Fruit fly (Drosophila melanogaster) whole organism, embryonic: ENCODE results near the gene CG42366.
A peak's percentile ranks its signal among the peaks of the same experiment; 100 is the strongest.

Experiments
- Abd-B ChIP-seq: fragments of 200-800 bp; sonication (Bioruptor generic); optimal IDR thresholded peaks from 2 replicates; lab custom pipeline; 2018; ENCODE audit warnings: missing biosample characterization, mild to moderate bottlenecking, missing genetic modification characterization, moderate library complexity
- Atf-2 ChIP-seq: fragments of 200-800 bp; sonication (Bioruptor generic); optimal IDR thresholded peaks from 2 replicates; lab custom pipeline; 2016; ENCODE audit warnings: missing biosample characterization, missing genetic modification characterization
- CG11398 ChIP-seq: fragments of 200-800 bp; sonication (Bioruptor generic); optimal IDR thresholded peaks from 2 replicates; lab custom pipeline; 2016; ENCODE audit warnings: missing biosample characterization, missing genetic modification characterization
- CG11456 ChIP-seq: fragments of 200-800 bp; sonication (Bioruptor generic); IDR thresholded peaks from 3 replicates; pipeline ENCODE4 v1.3.6; 2022; ENCODE audit warnings: missing biosample characterization, missing genetic modification characterization
- CG11560 ChIP-seq: fragments of 200-800 bp; sonication (Bioruptor generic); IDR thresholded peaks from 3 replicates; pipeline ENCODE4 v1.3.6; 2022; ENCODE audit warnings: missing biosample characterization, missing genetic modification characterization
- CG12236 ChIP-seq: fragments of 200-800 bp; sonication (Bioruptor generic); optimal IDR thresholded peaks from 2 replicates; lab custom pipeline; 2016; ENCODE audit warnings: missing biosample characterization, missing genetic modification characterization
- CG12744 ChIP-seq: fragments of 200-800 bp; sonication (Bioruptor generic); optimal IDR thresholded peaks from 2 replicates; lab custom pipeline; 2016; ENCODE audit warnings: missing biosample characterization, missing genetic modification characterization
- CG14860 ChIP-seq: fragments of 200-800 bp; sonication (Bioruptor generic); IDR thresholded peaks from 3 replicates; pipeline ENCODE4 v1.3.6; 2022; ENCODE audit warnings: missing biosample characterization, missing genetic modification characterization; ENCODE audit not compliant: partially characterized antibody
- CG1647 ChIP-seq: fragments of 200-800 bp; sonication (Bioruptor generic); optimal IDR thresholded peaks from 3 replicates; lab custom pipeline; 2016; ENCODE audit warnings: missing biosample characterization, missing genetic modification characterization
- CG17829 ChIP-seq: fragments of 200-800 bp; optimal IDR thresholded peaks from 2 replicates; lab custom pipeline; 2019; ENCODE audit warnings: missing biosample characterization, mild to moderate bottlenecking, missing genetic modification characterization, moderate library complexity
- CG30431 ChIP-seq: fragments of 200-800 bp; sonication (Bioruptor generic); optimal IDR thresholded peaks from 2 replicates; lab custom pipeline; 2017; ENCODE audit warnings: missing biosample characterization, missing genetic modification characterization
- CG3847 ChIP-seq: fragments of 200-800 bp; sonication (Bioruptor generic); IDR thresholded peaks from 2 replicates; pipeline ENCODE4 v1.3.6; 2022; ENCODE audit warnings: missing biosample characterization, missing genetic modification characterization
- CG43689 ChIP-seq: fragments of 200-800 bp; sonication (Bioruptor generic); IDR thresholded peaks from 2 replicates; pipeline ENCODE4 v1.3.6; 2022; ENCODE audit warnings: missing biosample characterization, missing genetic modification characterization
- CG4424 ChIP-seq: fragments of 200-800 bp; sonication (Bioruptor generic); optimal IDR thresholded peaks from 3 replicates; lab custom pipeline; 2016; ENCODE audit warnings: missing biosample characterization, missing genetic modification characterization
- CG5953 ChIP-seq: fragments of 200-800 bp; sonication (Bioruptor generic); IDR thresholded peaks from 2 replicates; pipeline ENCODE4 v1.3.6; 2022; ENCODE audit warnings: missing biosample characterization, missing genetic modification characterization
- CG9609 ChIP-seq: fragments of 200-800 bp; sonication (Bioruptor generic); optimal IDR thresholded peaks from 3 replicates; lab custom pipeline; 2016; ENCODE audit warnings: missing biosample characterization, missing genetic modification characterization
- D ChIP-seq, 2 experiments: fragments of 200-800 bp in 1 of 2; fragments of >200 bp in 1 of 2; sonication (Bioruptor generic) in 1 of 2; optimal IDR thresholded peaks; 2 replicates in 1 of 2; 3 replicates in 1 of 2; lab custom pipeline; 2017; ENCODE audit warnings: mild to moderate bottlenecking in 1 of 2, missing biosample characterization in 1 of 2, missing genetic modification characterization in 1 of 2, missing genetic modification reagents in 1 of 2
- Dbx ChIP-seq: fragments of 200-800 bp; sonication (Bioruptor generic); IDR thresholded peaks from 3 replicates; pipeline ENCODE4 v1.3.6; 2022; ENCODE audit warnings: missing biosample characterization, missing genetic modification characterization
- E2f1 ChIP-seq: fragments of 200-800 bp; sonication (Bioruptor generic); IDR thresholded peaks from 2 replicates; pipeline ENCODE4 v1.3.6; 2022; ENCODE audit warnings: missing biosample characterization, missing genetic modification characterization
- HLHmδ ChIP-seq: fragments of 200-800 bp; sonication (Bioruptor generic); optimal IDR thresholded peaks from 2 replicates; lab custom pipeline; 2018; ENCODE audit warnings: missing biosample characterization, mild to moderate bottlenecking, missing genetic modification characterization, moderate library complexity
- MESR4 ChIP-seq: fragments of 200-800 bp; sonication (Bioruptor generic); optimal IDR thresholded peaks from 2 replicates; lab custom pipeline; 2018; ENCODE audit warnings: missing biosample characterization, mild to moderate bottlenecking, missing genetic modification characterization, moderate library complexity
- NC2β ChIP-seq: fragments of 200-800 bp; sonication (Bioruptor generic); optimal IDR thresholded peaks from 2 replicates; lab custom pipeline; 2016; ENCODE audit warnings: missing biosample characterization, missing genetic modification characterization
- Ptx1 ChIP-seq: fragments of 200-800 bp; sonication (Bioruptor generic); IDR thresholded peaks from 2 replicates; pipeline ENCODE4 v1.3.6; 2022; ENCODE audit warnings: missing biosample characterization, missing genetic modification characterization
- Side ChIP-seq: fragments of 200-800 bp; sonication (Bioruptor generic); optimal IDR thresholded peaks from 2 replicates; lab custom pipeline; 2016; ENCODE audit warnings: missing biosample characterization, missing genetic modification characterization
- Sox102F ChIP-seq: fragments of 200-800 bp; sonication (Bioruptor generic); optimal IDR thresholded peaks from 2 replicates; lab custom pipeline; 2018; ENCODE audit warnings: missing biosample characterization, mild to moderate bottlenecking, missing genetic modification characterization, moderate library complexity
- Sry-β ChIP-seq: fragments of 200-800 bp; sonication (Bioruptor generic); optimal IDR thresholded peaks from 2 replicates; lab custom pipeline; 2018; ENCODE audit warnings: missing biosample characterization, mild to moderate bottlenecking, missing genetic modification characterization, moderate library complexity
- ab ChIP-seq: fragments of 200-800 bp; sonication (Bioruptor generic); optimal IDR thresholded peaks from 2 replicates; lab custom pipeline; 2016; ENCODE audit warnings: missing biosample characterization, missing genetic modification characterization
- bigmax ChIP-seq: fragments of 200-800 bp; sonication (Bioruptor generic); optimal IDR thresholded peaks from 2 replicates; lab custom pipeline; 2018; ENCODE audit warnings: missing biosample characterization, mild to moderate bottlenecking, missing genetic modification characterization
- dimm ChIP-seq: fragments of 200-800 bp; sonication (Bioruptor generic); IDR thresholded peaks from 2 replicates; pipeline ENCODE4 v1.3.6; 2022; ENCODE audit warnings: missing biosample characterization, missing genetic modification characterization
- fd96Cb ChIP-seq: fragments of 200-800 bp; sonication (Bioruptor generic); optimal IDR thresholded peaks from 2 replicates; lab custom pipeline; 2018; ENCODE audit warnings: missing biosample characterization, mild to moderate bottlenecking, missing genetic modification characterization, moderate library complexity
- fu2 ChIP-seq: fragments of 200-800 bp; sonication (Bioruptor generic); optimal IDR thresholded peaks from 2 replicates; lab custom pipeline; 2016; ENCODE audit warnings: missing biosample characterization, missing genetic modification characterization
- gsb-n ChIP-seq: fragments of 200-800 bp; sonication (Bioruptor generic); optimal IDR thresholded peaks from 3 replicates; lab custom pipeline; 2018; ENCODE audit warnings: missing biosample characterization, mild to moderate bottlenecking, missing genetic modification characterization
- insv ChIP-seq, 2 experiments: fragments of 200-800 bp; sonication (Bioruptor generic); optimal IDR thresholded peaks; 3 replicates each; lab custom pipeline; 2016 to 2018; ENCODE audit warnings: missing biosample characterization in 2 of 2, missing genetic modification characterization in 2 of 2
- kah ChIP-seq: fragments of 200-800 bp; sonication (Bioruptor generic); optimal IDR thresholded peaks from 2 replicates; lab custom pipeline; 2018; ENCODE audit warnings: missing biosample characterization, mild to moderate bottlenecking, missing genetic modification characterization
- kni ChIP-seq: fragments of 200-800 bp; sonication (Bioruptor generic); optimal IDR thresholded peaks from 3 replicates; lab custom pipeline; 2017; ENCODE audit warnings: mild to moderate bottlenecking, missing biosample characterization, missing genetic modification reagents, missing genetic modification characterization
- onecut ChIP-seq: fragments of 200-800 bp; sonication (Bioruptor generic); IDR thresholded peaks from 2 replicates; pipeline ENCODE4 v1.3.6; 2022; ENCODE audit warnings: missing biosample characterization, missing genetic modification characterization
- otp ChIP-seq: fragments of 200-800 bp; sonication (Bioruptor generic); IDR thresholded peaks from 3 replicates; pipeline ENCODE4, ENCODE4 v1.3.6; 2022; ENCODE audit warnings: missing biosample characterization, missing genetic modification characterization
- peb ChIP-seq: fragments of 200-800 bp; sonication (Bioruptor generic); IDR thresholded peaks from 2 replicates; pipeline ENCODE4 v1.3.6; 2022; ENCODE audit warnings: missing biosample characterization, missing genetic modification characterization
- pita ChIP-seq: fragments of 200-800 bp; sonication (Bioruptor generic); optimal IDR thresholded peaks from 2 replicates; lab custom pipeline; 2017; ENCODE audit warnings: missing biosample characterization, mild to moderate bottlenecking, missing genetic modification characterization
- pum ChIP-seq: fragments of 200-800 bp; sonication (Bioruptor generic); optimal IDR thresholded peaks from 2 replicates; lab custom pipeline; 2016; ENCODE audit warnings: missing biosample characterization, missing genetic modification characterization
- rib ChIP-seq: fragments of 200-800 bp; sonication (Bioruptor generic); IDR thresholded peaks from 2 replicates; pipeline ENCODE4 v1.3.6; 2022; ENCODE audit warnings: missing biosample characterization, missing genetic modification characterization
- sens-2 ChIP-seq: fragments of 200-800 bp; sonication (Bioruptor generic); IDR thresholded peaks from 2 replicates; pipeline ENCODE4 v1.3.6; 2022; ENCODE audit warnings: missing biosample characterization, missing genetic modification characterization
- seq ChIP-seq: fragments of 200-800 bp; sonication (Bioruptor generic); IDR thresholded peaks from 2 replicates; pipeline ENCODE4 v1.3.6; 2022; ENCODE audit warnings: missing biosample characterization, missing genetic modification characterization
- sob ChIP-seq: fragments of 200-800 bp; sonication (Bioruptor generic); IDR thresholded peaks from 2 replicates; pipeline ENCODE4 v1.3.6; 2022; ENCODE audit warnings: missing biosample characterization, missing genetic modification characterization
- sr ChIP-seq: fragments of 200-800 bp; sonication (Bioruptor generic); IDR thresholded peaks from 3 replicates; pipeline ENCODE4 v1.3.6; 2022; ENCODE audit warnings: missing biosample characterization, missing genetic modification characterization
- tll ChIP-seq, 2 experiments: fragments of 200-800 bp in 1 of 2; fragments of >200 bp in 1 of 2; sonication (Bioruptor generic) in 1 of 2; optimal IDR thresholded peaks; 2 replicates each; lab custom pipeline; 2017 to 2019; ENCODE audit warnings: missing biosample characterization in 2 of 2, missing genetic modification characterization in 2 of 2, mild to moderate bottlenecking in 1 of 2, moderate library complexity in 1 of 2
- trh ChIP-seq: fragments of 200-800 bp; sonication (Bioruptor generic); optimal IDR thresholded peaks from 2 replicates; lab custom pipeline; 2016; ENCODE audit warnings: missing biosample characterization, missing genetic modification characterization
- vnd ChIP-seq: fragments of 200-800 bp; sonication (Bioruptor generic); IDR thresholded peaks from 3 replicates; pipeline ENCODE4 v1.3.6; 2022; ENCODE audit warnings: missing biosample characterization, missing genetic modification characterization; ENCODE audit not compliant: partially characterized antibody
- wor ChIP-seq: fragments of 200-800 bp; sonication (Bioruptor generic); IDR thresholded peaks from 2 replicates; pipeline ENCODE4 v1.3.6; 2022; ENCODE audit warnings: missing biosample characterization, missing genetic modification characterization

CG42366 gene

dm6 chr2L:9966983-9967737 is 42.2 kb downstream of the CG42366 start, which contains the start of the genes Dref and RpL13 (continued):
- peak; percentile 93 for TF ChIP-seq onecut
- peak; percentile 83 for TF ChIP-seq bigmax (GFP tag; lab: Kevin White, UChicago)
- TF ChIP-seq CG30431 (GFP tag; lab: Kevin White, UChicago), result peak; percentile 49
- peak; percentile 63 for TF ChIP-seq CG43689 (GFP tag; lab: Robert Waterston, UW)
- peak; percentile 80 for TF ChIP-seq Atf-2 (GFP tag; lab: Kevin White, UChicago)
- peak; percentile 86 for TF ChIP-seq CG17829 (tag; lab: Kevin White, UChicago)
- TF ChIP-seq MESR4 (GFP tag; lab: Kevin White, UChicago), result peak; percentile 98
- peak; percentile 81 for TF ChIP-seq vnd (GFP tag; lab: Robert Waterston, UW)
- 0 out of 3 replicates have a peak, but pooled peaks have one; percentile 11 for TF ChIP-seq CG11560 (tag; lab: Robert Waterston, UW)
- TF ChIP-seq sob (GFP tag; lab: Robert Waterston, UW), result peak; percentile 83
- peak; percentile 69 for TF ChIP-seq Ptx1 (GFP tag; lab: Robert Waterston, UW)
- peak; percentile 57 for TF ChIP-seq Sry-β
- peak; percentile 27; the same call in 1 of the 2 replicates for TF ChIP-seq rib (GFP tag; lab: Robert Waterston, UW)
- TF ChIP-seq CG12744 (GFP tag; lab: Kevin White, UChicago), result peak; percentile 80
- TF ChIP-seq Sox102F (GFP tag; lab: Kevin White, UChicago), result peak; percentile 68
- TF ChIP-seq CG9609, result peak; percentile 72
- TF ChIP-seq CG14860 (GFP tag; lab: Robert Waterston, UW), result peak; percentile 83
- TF ChIP-seq pita (GFP tag; lab: Kevin White, UChicago), result no peak
- TF ChIP-seq Side (GFP tag; lab: Kevin White, UChicago), result peak; percentile 93
- TF ChIP-seq insv (GFP tag; optimal IDR thresholded peaks at IDR 0.05; lab: Kevin White, UChicago), result peak in 1 of 2 experiments; percentile 79
- peak; percentile 90 for TF ChIP-seq kah (GFP tag; lab: Kevin White, UChicago)
- peak in 1 of 2 experiments; percentile 18 for TF ChIP-seq tll (GFP tag; optimal IDR thresholded peaks at IDR 0.05; lab: Kevin White, UChicago)
- peak; percentile 67 for TF ChIP-seq pum (GFP tag; lab: Kevin White, UChicago)
- peak; percentile 73 for TF ChIP-seq CG5953
- TF ChIP-seq CG11456 (GFP tag; lab: Robert Waterston, UW), result peak; percentile 87
- peak; percentile 50; the same call in 1 of the 2 replicates for TF ChIP-seq peb
- TF ChIP-seq E2f1 (GFP tag; lab: Robert Waterston, UW), result peak; percentile 67
- TF ChIP-seq Dbx, result peak; percentile 77
- peak; percentile 66 for TF ChIP-seq CG1647
- peak; percentile 17 for TF ChIP-seq ab (GFP tag; lab: Kevin White, UChicago)
- TF ChIP-seq fu2 (GFP tag; lab: Kevin White, UChicago), result peak; percentile 86
- TF ChIP-seq CG12236, result peak; percentile 86
- peak; percentile 64 for TF ChIP-seq trh (GFP tag; lab: Kevin White, UChicago)
- peak; percentile 95 for TF ChIP-seq NC2β (GFP tag; lab: Kevin White, UChicago)
- TF ChIP-seq HLHmδ, result peak; percentile 96
- peak; percentile 75 for TF ChIP-seq CG4424 (GFP tag; lab: Kevin White, UChicago)
- peak; percentile 92 for TF ChIP-seq sens-2
- TF ChIP-seq kni (GFP tag; lab: Kevin White, UChicago), result peak; percentile 97
- peak; percentile 80 for TF ChIP-seq CG3847
- TF ChIP-seq otp (GFP tag; lab: Robert Waterston, UW), result peak; percentile 93
- no peak for TF ChIP-seq D (optimal IDR thresholded peaks at IDR 0.05; lab: Kevin White, UChicago)
- peak; percentile 86 for TF ChIP-seq D (GFP tag; optimal IDR thresholded peaks at IDR 0.05; lab: Kevin White, UChicago)
- peak; percentile 89 for TF ChIP-seq CG11398
- peak; percentile 40 for TF ChIP-seq fd96Cb (tag; lab: Kevin White, UChicago)
- no peak for TF ChIP-seq wor
- TF ChIP-seq sr (GFP tag; lab: Robert Waterston, UW), result peak; percentile 85; the same call in 2 of the 3 replicates
- TF ChIP-seq gsb-n, result peak; percentile 88
- TF ChIP-seq Abd-B (GFP tag; lab: Kevin White, UChicago), result peak; percentile 74
- TF ChIP-seq seq (GFP tag; lab: Robert Waterston, UW), result peak; percentile 77
- TF ChIP-seq dimm (GFP tag; lab: Robert Waterston, UW), result no peak; the same call in 1 of the 2 replicates
